Worm (Caenorhabditis elegans) whole organism, L1 larva: ENCODE measurements around the gene F35C5.1.

Experiments
- egl-13 ChIP-seq: sonication (generic microtip); optimal IDR thresholded peaks from 2 replicates; lab custom pipeline; 2016; ENCODE audit warnings: missing genotype, missing genetic modification reagents, missing genetic modification characterization, missing compliant biosample characterization
- fkh-10 ChIP-seq: sonication (generic microtip); optimal IDR thresholded peaks from 2 replicates; lab custom pipeline; 2017; ENCODE audit warnings: missing biosample characterization, missing genetic modification reagents, missing genetic modification characterization
- mdl-1 ChIP-seq, 2 experiments: fragments of 150-350 bp; optimal IDR thresholded peaks; 2 replicates each; lab custom pipeline; 2014 to 2017; ENCODE audit warnings: missing biosample characterization in 2 of 2, missing genetic modification characterization in 2 of 2, inconsistent platforms in 1 of 2
- nhr-237 ChIP-seq: fragments of 150-350 bp; optimal IDR thresholded peaks from 2 replicates; lab custom pipeline; 2014; ENCODE audit warnings: missing biosample characterization, missing genetic modification characterization
- nhr-47 ChIP-seq: sonication (generic microtip); optimal IDR thresholded peaks from 2 replicates; lab custom pipeline; 2016; ENCODE audit warnings: mild to moderate bottlenecking, missing genetic modification characterization, moderate library complexity, missing compliant biosample characterization
- sup-37 ChIP-seq: fragments of 200-800 bp; sonication (Bioruptor generic); optimal IDR thresholded peaks from 2 replicates; lab custom pipeline; 2018; ENCODE audit warnings: mild to moderate bottlenecking, missing genetic modification characterization, missing compliant biosample characterization
- tbx-2 ChIP-seq: sonication (generic microtip); optimal IDR thresholded peaks from 2 replicates; lab custom pipeline; 2016; ENCODE audit warnings: missing genetic modification characterization, missing compliant biosample characterization
- ztf-11 ChIP-seq, 2 experiments: sonication (generic microtip); optimal IDR thresholded peaks; 2 replicates each; lab custom pipeline; 2016 to 2017; ENCODE audit warnings: missing genetic modification characterization in 2 of 2, missing biosample characterization in 1 of 2, missing compliant biosample characterization in 1 of 2

ce11 chrII:12931456-12931923 is 50.9 kb downstream of the F35C5.1 start, which contains the start of gene dct-18:
- TF ChIP-seq mdl-1 (tag; optimal IDR thresholded peaks at IDR 0.05; lab: Kevin White, UChicago) (no peak), ztf-11 (tag; optimal IDR thresholded peaks at IDR 0.05; lab: Kevin White, UChicago) (no peak), sup-37 (GFP tag; lab: Kevin White, UChicago) (no peak), nhr-237 (tag; lab: Kevin White, UChicago) (no peak), nhr-47 (tag; lab: Kevin White, UChicago) (no peak), egl-13 (no peak), tbx-2 (tag; lab: Kevin White, UChicago) (no peak), fkh-10 (GFP tag; lab: Kevin White, UChicago) (no peak)
